Fruit fly (Drosophila melanogaster) whole organism, larva: ENCODE measurements around the gene Sarm.

Source experiments
- noc ChIP-seq: fragments of 200-800 bp; sonication (Bioruptor generic); optimal IDR thresholded peaks from 3 replicates; lab custom pipeline; 2019; ENCODE audit warnings: missing biosample characterization, mild to moderate bottlenecking, missing genetic modification characterization, moderate library complexity

Gene Sarm

dm6 chr3L:8063214-8064156, at the start of gene Sarm:
TSS of gene Sarm (plus strand) at chr3L:8063874.
- peak; percentile 43 for TF ChIP-seq noc (tag; lab: Kevin White, UChicago)

- peak; percentile 79 for TF ChIP-seq noc (tag; lab: Kevin White, UChicago)
Observed at dm6 chr3L:8018665-8019070, 45.0 kb upstream of the Sarm start.

- TF ChIP-seq noc (tag; lab: Kevin White, UChicago): peak; percentile 5
Observed at dm6 chr3L:8024278-8025140, 39.2 kb upstream of the Sarm start.

DNA sequence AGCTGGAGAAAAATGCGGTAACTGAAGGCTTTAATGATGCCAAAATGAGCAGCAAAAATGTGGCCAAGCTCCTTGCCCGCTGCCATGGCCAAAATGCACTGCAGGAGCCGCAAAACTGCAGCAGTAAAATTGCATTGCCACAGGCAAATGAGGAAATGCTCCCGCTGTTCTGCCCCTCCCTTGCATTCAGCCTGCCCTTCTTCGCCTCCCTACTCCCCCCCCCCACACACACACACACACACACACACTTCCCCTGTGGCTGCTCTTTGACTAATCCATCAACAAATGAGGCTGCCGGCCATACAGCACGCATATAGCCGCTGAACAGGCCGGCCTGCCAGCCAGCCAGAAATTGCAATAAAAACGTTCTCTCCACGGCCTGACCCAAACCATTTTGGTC, 36.5 kb upstream of the Sarm start:
- TF ChIP-seq noc (tag; lab: Kevin White, UChicago): no peak

- TF ChIP-seq noc (tag; lab: Kevin White, UChicago): no peak
Observed at dm6 chr3L:8027666-8028314, 35.9 kb upstream of the Sarm start.

- no peak for TF ChIP-seq noc (tag; lab: Kevin White, UChicago)
Observed at dm6 chr3L:8028493-8029193, 35.0 kb upstream of the Sarm start.

DNA sequence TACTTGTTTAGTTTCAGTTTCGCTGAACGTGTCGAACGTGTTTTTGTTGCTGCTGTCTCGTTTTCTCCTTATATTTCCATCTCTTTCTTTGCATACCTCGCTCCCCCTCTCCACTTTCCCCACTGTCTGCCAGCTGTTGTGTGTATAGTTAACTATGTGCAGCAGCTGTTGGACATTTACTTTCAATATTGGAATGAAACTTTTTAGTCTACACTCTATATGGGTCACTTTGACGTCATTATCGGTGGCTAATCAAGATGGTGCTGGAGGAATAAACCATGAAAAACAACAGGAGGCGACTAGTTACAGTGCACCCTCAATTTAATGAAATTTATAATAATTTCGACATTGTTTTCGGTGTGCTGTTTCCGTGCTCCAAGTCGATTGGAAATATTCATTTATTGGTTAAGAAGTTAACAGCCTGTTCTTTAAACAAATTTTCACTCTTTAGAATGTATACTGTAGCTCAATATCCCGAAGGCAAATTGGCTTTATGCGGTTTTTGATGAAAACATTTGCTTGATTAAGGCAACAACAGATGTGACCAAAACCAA, 34.4 kb upstream of the Sarm start:
- no peak for TF ChIP-seq noc (tag; lab: Kevin White, UChicago)

DNA sequence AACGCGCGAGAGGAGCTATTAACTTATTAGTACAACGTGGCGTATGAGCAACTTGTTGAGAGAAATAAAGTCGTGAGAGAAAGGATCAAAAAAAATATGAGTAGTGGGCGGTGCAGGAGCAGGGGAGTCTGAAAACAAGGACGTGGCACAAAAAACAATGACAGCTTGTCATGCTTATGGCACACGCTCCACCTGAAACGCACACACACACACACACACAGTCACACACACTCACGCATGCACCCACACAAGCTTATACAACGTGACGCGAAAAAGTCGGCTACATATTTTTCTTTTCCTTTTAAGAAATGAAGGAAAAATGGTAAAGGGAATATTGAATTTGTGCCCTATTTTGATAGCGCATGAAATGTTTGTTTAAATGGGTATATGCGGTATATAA, 32.2 kb upstream of the Sarm start:
- no peak for TF ChIP-seq noc (tag; lab: Kevin White, UChicago)

dm6 chr3L:8033088-8033487, 30.6 kb upstream of the Sarm start:
- TF ChIP-seq noc (tag; lab: Kevin White, UChicago): no peak

dm6 chr3L:8033776-8034175, 29.9 kb upstream of the Sarm start:
- no peak for TF ChIP-seq noc (tag; lab: Kevin White, UChicago)

DNA sequence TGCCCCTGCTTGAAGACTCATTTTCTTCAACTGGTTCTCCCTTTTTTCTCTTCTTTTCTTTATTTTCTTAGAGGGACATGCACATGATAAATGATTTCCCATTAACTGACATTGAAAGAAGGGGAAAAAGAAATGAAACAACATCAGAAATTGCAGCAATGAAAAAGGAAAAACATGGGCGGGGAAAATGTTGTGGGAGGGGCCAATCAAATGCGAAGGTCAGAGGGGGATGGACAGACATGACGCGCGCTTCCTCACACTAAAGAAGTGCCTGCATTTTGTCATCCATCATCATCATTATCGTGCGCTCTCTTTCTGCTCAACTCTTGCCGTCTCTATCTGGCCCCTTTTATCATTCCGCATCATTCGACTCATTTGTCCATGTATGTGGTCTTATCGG, 26.0 kb upstream of the Sarm start:
- TF ChIP-seq noc (tag; lab: Kevin White, UChicago): no peak

- no peak for TF ChIP-seq noc (tag; lab: Kevin White, UChicago)
Observed at dm6 chr3L:8039119-8039518, 24.6 kb upstream of the Sarm start.

DNA sequence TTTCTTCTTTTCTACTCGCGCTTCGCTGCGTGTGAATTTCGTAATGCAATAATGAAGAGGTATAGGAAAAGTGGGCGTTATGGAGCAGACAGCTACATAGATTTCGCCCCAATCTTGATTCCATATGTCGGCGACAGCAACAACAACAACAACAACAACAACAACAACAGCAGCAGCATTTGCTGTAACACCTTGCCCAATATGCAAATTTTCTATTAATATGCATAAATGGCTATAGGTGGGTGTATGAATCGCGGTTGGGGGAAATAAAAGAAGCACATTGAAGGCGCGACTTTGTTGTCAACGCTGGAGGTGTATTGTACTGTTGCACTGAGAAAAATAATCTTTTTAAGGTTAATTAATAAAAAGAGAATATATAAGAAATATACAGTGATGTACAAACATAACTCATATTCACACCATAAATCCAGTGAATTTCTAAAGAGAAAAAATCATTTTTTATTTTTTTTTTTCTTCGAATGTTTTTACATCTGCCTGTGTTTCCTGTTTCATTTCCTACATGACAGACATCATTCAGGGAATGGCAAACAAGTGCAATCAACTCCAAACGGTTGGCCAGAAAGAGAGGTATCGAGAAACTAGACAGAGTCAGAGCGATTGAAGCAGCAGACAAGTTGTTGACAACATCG, 22.1 kb upstream of the Sarm start:
- TF ChIP-seq noc (tag; lab: Kevin White, UChicago): no peak

DNA sequence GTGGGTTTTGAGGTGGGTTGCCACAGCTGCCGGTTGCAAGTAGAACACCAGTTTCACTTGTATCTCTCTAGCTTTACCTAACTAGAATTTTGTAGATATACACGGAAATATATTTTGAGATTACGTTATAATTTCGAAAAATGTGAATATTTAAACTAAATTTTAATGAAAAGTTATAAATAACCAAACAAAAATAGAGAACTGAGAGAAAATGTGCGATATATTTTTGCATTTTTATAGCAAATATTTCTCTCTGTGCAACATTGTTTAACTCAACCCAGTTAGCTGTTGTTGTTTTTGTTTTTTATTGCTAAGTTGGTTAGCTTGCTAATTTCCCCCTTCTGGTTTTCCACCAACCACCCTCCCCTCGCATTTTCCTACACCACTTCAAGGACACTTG, 20.1 kb upstream of the Sarm start:
- TF ChIP-seq noc (tag; lab: Kevin White, UChicago): no peak
